Fruit fly (Drosophila melanogaster) whole organism, embryonic: Measurements from ENCODE around the gene Wdr59.
A peak's percentile ranks its signal among the peaks of the same experiment; 100 is the strongest.

Source experiments
- BEAF-32 ChIP-seq: fragments of 200-800 bp; sonication (Bioruptor generic); optimal IDR thresholded peaks from 3 replicates; lab custom pipeline; 2017; ENCODE audit warnings: missing biosample characterization, missing genetic modification characterization, mild to moderate bottlenecking, moderate library complexity, missing genetic modification reagents
- CG10654 ChIP-seq: fragments of 200-800 bp; sonication (Bioruptor generic); optimal IDR thresholded peaks from 2 replicates; lab custom pipeline; 2016; ENCODE audit warnings: missing biosample characterization, missing genetic modification characterization
- CG10979 ChIP-seq: fragments of 200-800 bp; sonication (Bioruptor generic); optimal IDR thresholded peaks from 2 replicates; lab custom pipeline; 2018; ENCODE audit warnings: missing biosample characterization, mild to moderate bottlenecking, missing genetic modification characterization, moderate library complexity
- CG12071 ChIP-seq: fragments of 200-800 bp; sonication (Bioruptor generic); optimal IDR thresholded peaks from 3 replicates; lab custom pipeline; 2018; ENCODE audit warnings: missing biosample characterization, mild to moderate bottlenecking, missing genetic modification characterization
- CG13424 ChIP-seq: fragments of 200-800 bp; sonication (Bioruptor generic); optimal IDR thresholded peaks from 2 replicates; lab custom pipeline; 2019; ENCODE audit warnings: missing biosample characterization, mild to moderate bottlenecking, missing genetic modification characterization, moderate library complexity
- CG13775 ChIP-seq: fragments of 200-800 bp; sonication (Bioruptor generic); optimal IDR thresholded peaks from 3 replicates; lab custom pipeline; 2017; ENCODE audit warnings: missing biosample characterization, mild to moderate bottlenecking, missing genetic modification characterization
- CG14710 ChIP-seq: fragments of 200-800 bp; sonication (Bioruptor generic); optimal IDR thresholded peaks from 3 replicates; lab custom pipeline; 2019; ENCODE audit warnings: missing biosample characterization, mild to moderate bottlenecking, missing genetic modification characterization, moderate library complexity
- CG14965 ChIP-seq: fragments of 200-800 bp; sonication (Bioruptor generic); optimal IDR thresholded peaks from 2 replicates; lab custom pipeline; 2016; ENCODE audit warnings: missing biosample characterization, missing genetic modification characterization, borderline replicate concordance
- CG15073 ChIP-seq: fragments of 200-800 bp; sonication (Bioruptor generic); optimal IDR thresholded peaks from 2 replicates; lab custom pipeline; 2016; ENCODE audit warnings: missing biosample characterization, missing genetic modification characterization
- CG1602 ChIP-seq: fragments of 200-800 bp; sonication (Bioruptor generic); optimal IDR thresholded peaks from 3 replicates; lab custom pipeline; 2016; ENCODE audit warnings: missing biosample characterization, missing genetic modification characterization
- CG16813 ChIP-seq: fragments of 200-800 bp; sonication (Bioruptor generic); IDR thresholded peaks from 3 replicates; pipeline ENCODE4 v1.3.6; 2022; ENCODE audit warnings: missing biosample characterization, missing genetic modification characterization; ENCODE audit not compliant: partially characterized antibody
- CG1792 ChIP-seq: fragments of 200-800 bp; sonication (Bioruptor generic); optimal IDR thresholded peaks from 2 replicates; lab custom pipeline; 2016; ENCODE audit warnings: missing biosample characterization, missing genetic modification characterization
- CG18476 ChIP-seq: fragments of 200-800 bp; sonication (Bioruptor generic); optimal IDR thresholded peaks from 2 replicates; lab custom pipeline; 2016; ENCODE audit warnings: missing biosample characterization, mild to moderate bottlenecking, missing genetic modification characterization
- CG18599 ChIP-seq: fragments of 200-800 bp; sonication (Bioruptor generic); optimal IDR thresholded peaks from 3 replicates; lab custom pipeline; 2017; ENCODE audit warnings: missing biosample characterization, missing genetic modification characterization, mild to moderate bottlenecking, moderate library complexity, missing genetic modification reagents
- CG30403 ChIP-seq: fragments of 200-800 bp; sonication (Bioruptor generic); optimal IDR thresholded peaks from 3 replicates; lab custom pipeline; 2016; ENCODE audit warnings: missing biosample characterization, missing genetic modification characterization
- CG32772 ChIP-seq: fragments of 200-800 bp; sonication (Bioruptor generic); IDR thresholded peaks from 2 replicates; pipeline ENCODE4 v1.3.6; 2022; ENCODE audit warnings: missing biosample characterization, missing genetic modification characterization
- CG6813 ChIP-seq: fragments of 200-800 bp; sonication (Bioruptor generic); optimal IDR thresholded peaks from 2 replicates; lab custom pipeline; 2017; ENCODE audit warnings: missing biosample characterization, missing genetic modification characterization, mild to moderate bottlenecking, moderate library complexity, missing genetic modification reagents
- CG7372 ChIP-seq: fragments of 200-800 bp; sonication (Bioruptor generic); IDR thresholded peaks from 2 replicates; pipeline ENCODE4 v1.3.6; 2022; ENCODE audit warnings: missing biosample characterization, missing genetic modification characterization
- CG7963 ChIP-seq: fragments of 200-800 bp; sonication (Bioruptor generic); IDR thresholded peaks from 3 replicates; pipeline ENCODE4 v1.3.6; 2022; ENCODE audit warnings: missing biosample characterization, missing genetic modification characterization; ENCODE audit not compliant: partially characterized antibody
- CG8765 ChIP-seq: fragments of 200-800 bp; sonication (Bioruptor generic); IDR thresholded peaks from 2 replicates; pipeline ENCODE4 v1.3.6; 2022; ENCODE audit warnings: missing biosample characterization, missing genetic modification characterization
- CG9215 ChIP-seq: fragments of 200-800 bp; sonication (Bioruptor generic); IDR thresholded peaks from 2 replicates; pipeline ENCODE4 v1.3.6; 2022; ENCODE audit warnings: missing biosample characterization, missing genetic modification characterization
- CG9932 ChIP-seq: fragments of 200-800 bp; sonication (Bioruptor generic); IDR thresholded peaks from 2 replicates; pipeline ENCODE4 v1.3.6; 2022; ENCODE audit warnings: missing biosample characterization, missing genetic modification characterization
- CTCF ChIP-seq: fragments of 200-800 bp; sonication (Bioruptor generic); optimal IDR thresholded peaks from 2 replicates; lab custom pipeline; 2017; ENCODE audit warnings: missing biosample characterization, mild to moderate bottlenecking, missing genetic modification characterization, moderate library complexity
- Chrac-16 ChIP-seq: fragments of 200-800 bp; sonication (Bioruptor generic); optimal IDR thresholded peaks from 3 replicates; lab custom pipeline; 2016; ENCODE audit warnings: missing biosample characterization, missing genetic modification characterization
- Deaf1 ChIP-seq: fragments of 200-800 bp; optimal IDR thresholded peaks from 3 replicates; lab custom pipeline; 2019; ENCODE audit warnings: missing biosample characterization, mild to moderate bottlenecking, missing genetic modification characterization, moderate library complexity
- Dip2 ChIP-seq: fragments of 200-800 bp; sonication (Bioruptor generic); IDR thresholded peaks from 2 replicates; pipeline ENCODE4 v1.3.6; 2022; ENCODE audit warnings: missing biosample characterization, missing genetic modification characterization
- ERR ChIP-seq: fragments of 200-800 bp; sonication (Bioruptor generic); optimal IDR thresholded peaks from 2 replicates; lab custom pipeline; 2016; ENCODE audit warnings: missing biosample characterization, missing genetic modification characterization
- Ets65A ChIP-seq: fragments of 200-800 bp; sonication (Bioruptor generic); peaks from one replicate; lab custom pipeline; 2016; ENCODE audit warnings: missing biosample characterization, missing genetic modification characterization
- GATAe ChIP-seq: fragments of 200-800 bp; sonication (Bioruptor generic); conservative IDR thresholded peaks from 2 replicates; pipeline ENCODE4 v1.3.6; 2022; ENCODE audit warnings: missing biosample characterization, missing genetic modification characterization
- Gug ChIP-seq: fragments of 200-800 bp; sonication (Bioruptor generic); IDR thresholded peaks from 4 replicates; pipeline ENCODE4 v1.3.6; 2022; ENCODE audit warnings: missing biosample characterization, missing genetic modification characterization
- Lim3 ChIP-seq: fragments of 200-800 bp; sonication (Bioruptor generic); IDR thresholded peaks from 2 replicates; pipeline ENCODE4 v1.3.6; 2022; ENCODE audit warnings: missing biosample characterization, missing genetic modification characterization
- Neu2 ChIP-seq: fragments of 200-800 bp; sonication (Bioruptor generic); optimal IDR thresholded peaks from 3 replicates; lab custom pipeline; 2016; ENCODE audit warnings: missing biosample characterization, missing genetic modification characterization, borderline replicate concordance
- Nf-YC ChIP-seq: fragments of 200-800 bp; optimal IDR thresholded peaks from 3 replicates; lab custom pipeline; 2019; ENCODE audit warnings: missing biosample characterization, mild to moderate bottlenecking, missing genetic modification characterization, moderate library complexity
- Ptx1 ChIP-seq: fragments of 200-800 bp; sonication (Bioruptor generic); IDR thresholded peaks from 2 replicates; pipeline ENCODE4 v1.3.6; 2022; ENCODE audit warnings: missing biosample characterization, missing genetic modification characterization
- Sry-β ChIP-seq: fragments of 200-800 bp; sonication (Bioruptor generic); optimal IDR thresholded peaks from 2 replicates; lab custom pipeline; 2018; ENCODE audit warnings: missing biosample characterization, mild to moderate bottlenecking, missing genetic modification characterization, moderate library complexity
- al ChIP-seq: fragments of 200-800 bp; sonication (Bioruptor generic); IDR thresholded peaks from 2 replicates; pipeline ENCODE4 v1.3.6; 2022; ENCODE audit warnings: missing biosample characterization, missing genetic modification characterization
- disco-r ChIP-seq: fragments of 200-800 bp; sonication (Bioruptor generic); optimal IDR thresholded peaks from 2 replicates; lab custom pipeline; 2016; ENCODE audit warnings: missing biosample characterization, missing genetic modification characterization
- emc ChIP-seq: fragments of 200-800 bp; sonication (Bioruptor generic); optimal IDR thresholded peaks from 2 replicates; lab custom pipeline; 2016; ENCODE audit warnings: missing biosample characterization, missing genetic modification characterization
- gcm2 ChIP-seq: fragments of 200-800 bp; sonication (Bioruptor generic); optimal IDR thresholded peaks from 2 replicates; lab custom pipeline; 2016; ENCODE audit warnings: missing biosample characterization, missing genetic modification characterization
- gem ChIP-seq: fragments of 200-800 bp; sonication (Bioruptor generic); optimal IDR thresholded peaks from 2 replicates; lab custom pipeline; 2019; ENCODE audit warnings: missing biosample characterization, mild to moderate bottlenecking, missing genetic modification characterization, moderate library complexity
- gfzf ChIP-seq: fragments of 200-800 bp; sonication (Bioruptor generic); optimal IDR thresholded peaks from 2 replicates; lab custom pipeline; 2016; ENCODE audit warnings: missing biosample characterization, mild to moderate bottlenecking, missing genetic modification characterization, moderate library complexity
- gsb ChIP-seq: fragments of 200-800 bp; sonication (Bioruptor generic); IDR thresholded peaks from 2 replicates; pipeline ENCODE4 v1.3.6; 2022; ENCODE audit warnings: missing biosample characterization, missing genetic modification characterization
- lab ChIP-seq: fragments of 200-800 bp; sonication (Bioruptor generic); optimal IDR thresholded peaks from 3 replicates; lab custom pipeline; 2017; ENCODE audit warnings: missing biosample characterization, missing genetic modification characterization, mild to moderate bottlenecking, moderate library complexity, missing genetic modification reagents
- nerfin-2 ChIP-seq: fragments of 200-800 bp; sonication (Bioruptor generic); IDR thresholded peaks from 2 replicates; pipeline ENCODE4 v1.3.6; 2022; ENCODE audit warnings: missing biosample characterization, missing genetic modification characterization; ENCODE audit not compliant: partially characterized antibody
- phol ChIP-seq: fragments of 200-800 bp; sonication (Bioruptor generic); optimal IDR thresholded peaks from 3 replicates; lab custom pipeline; 2018; ENCODE audit warnings: missing biosample characterization, mild to moderate bottlenecking, missing genetic modification characterization, moderate library complexity
- run ChIP-seq: fragments of 200-800 bp; sonication (Bioruptor generic); optimal IDR thresholded peaks from 3 replicates; lab custom pipeline; 2018; ENCODE audit warnings: missing biosample characterization, mild to moderate bottlenecking, missing genetic modification characterization
- sd ChIP-seq: fragments of 200-800 bp; sonication (Bioruptor generic); optimal IDR thresholded peaks from 3 replicates; lab custom pipeline; 2018; ENCODE audit warnings: missing biosample characterization, mild to moderate bottlenecking, missing genetic modification characterization, moderate library complexity
- sens ChIP-seq: fragments of 200-800 bp; sonication (Bioruptor generic); peaks from one replicate; lab custom pipeline; 2016; ENCODE audit warnings: missing biosample characterization, missing genetic modification characterization
- tap ChIP-seq: fragments of 200-800 bp; optimal IDR thresholded peaks from 3 replicates; lab custom pipeline; 2019; ENCODE audit warnings: missing biosample characterization, mild to moderate bottlenecking, missing genetic modification characterization, moderate library complexity
- usp ChIP-seq: fragments of >200 bp; optimal IDR thresholded peaks from 2 replicates; lab custom pipeline; 2017; ENCODE audit warnings: missing biosample characterization, missing genetic modification characterization
- vvl ChIP-seq: fragments of 200-800 bp; sonication (Bioruptor generic); IDR thresholded peaks from 2 replicates; pipeline ENCODE4 v1.3.6; 2022; ENCODE audit warnings: missing biosample characterization, missing genetic modification characterization

Gene Wdr59

DNA sequence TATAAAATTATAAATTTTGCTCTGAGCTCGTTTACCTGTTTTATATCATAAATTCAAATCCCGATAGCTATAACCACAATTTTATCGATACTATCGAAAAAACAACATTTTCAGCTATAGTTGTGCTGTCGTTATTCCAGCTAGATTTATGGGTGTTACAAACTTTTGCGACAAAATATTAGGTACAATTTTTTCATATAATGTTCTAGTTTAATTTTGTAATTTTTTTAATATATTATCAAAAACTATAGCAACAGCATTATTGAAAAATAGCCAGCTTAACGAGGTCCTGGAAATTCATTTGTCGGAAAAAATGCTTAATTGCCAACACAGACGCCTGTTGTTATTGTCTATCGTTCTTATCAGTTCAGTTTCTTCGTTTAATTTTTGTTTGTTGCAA is at the start of gene Wdr59 (continued):
- TF ChIP-seq Lim3 (GFP tag; lab: Robert Waterston, UW): no peak
- TF ChIP-seq sens: peak; percentile 80
- TF ChIP-seq CG18476: peak; percentile 39
- peak; percentile 34; the same call in 1 of the 2 replicates for TF ChIP-seq nerfin-2 (GFP tag; lab: Robert Waterston, UW)
- 0 out of 2 replicates have a peak, but pooled peaks have one; percentile 20 for TF ChIP-seq Ptx1 (GFP tag; lab: Robert Waterston, UW)
- TF ChIP-seq Neu2 (GFP tag; lab: Kevin White, UChicago): no peak
- TF ChIP-seq CG12071: no peak
- peak; percentile 32 for TF ChIP-seq CG10979 (tag; lab: Kevin White, UChicago)
- no peak for TF ChIP-seq emc (GFP tag; lab: Kevin White, UChicago)
- no peak for TF ChIP-seq CG18599 (GFP tag; lab: Kevin White, UChicago)
- no peak for TF ChIP-seq CG9215 (GFP tag; lab: Robert Waterston, UW)
- TF ChIP-seq gcm2 (GFP tag; lab: Kevin White, UChicago): no peak
- no peak for TF ChIP-seq ERR (GFP tag; lab: Kevin White, UChicago)
- TF ChIP-seq CG32772 (GFP tag; lab: Robert Waterston, UW): peak; percentile 31; the same call in 1 of the 2 replicates
- TF ChIP-seq CG15073: no peak
- peak; percentile 68 for TF ChIP-seq phol (tag; lab: Kevin White, UChicago)
- no peak for TF ChIP-seq gfzf (GFP tag; lab: Kevin White, UChicago)
- TF ChIP-seq usp (GFP tag; lab: Kevin White, UChicago): no peak
- 0 out of 3 replicates have a peak, but pooled peaks have one; percentile 48 for TF ChIP-seq CG7963 (GFP tag; lab: Robert Waterston, UW)
- 0 out of 2 replicates have a peak, but pooled peaks have one; percentile 10 for TF ChIP-seq CG7372 (GFP tag; lab: Robert Waterston, UW)
- TF ChIP-seq CG16813 (GFP tag; lab: Robert Waterston, UW): peak; percentile 65
- no peak for TF ChIP-seq CTCF (GFP tag; lab: Kevin White, UChicago)
- peak; percentile 77 for TF ChIP-seq CG14710
- peak; percentile 60; the same call in 1 of the 2 replicates for TF ChIP-seq CG9932 (GFP tag; lab: Robert Waterston, UW)
- TF ChIP-seq vvl (GFP tag; lab: Robert Waterston, UW): peak; percentile 26; the same call in 1 of the 2 replicates
- peak; percentile 26; the same call in 1 of the 2 replicates for TF ChIP-seq al (GFP tag; lab: Robert Waterston, UW)
- TF ChIP-seq GATAe: no peak
- no peak for TF ChIP-seq gsb
- TF ChIP-seq run (tag; lab: Kevin White, UChicago): no peak
- no peak for TF ChIP-seq sd (tag; lab: Kevin White, UChicago)
- no peak for TF ChIP-seq lab (GFP tag; lab: Kevin White, UChicago)
- peak; percentile 99 for TF ChIP-seq Sry-β (GFP tag; lab: Kevin White, UChicago)
- TF ChIP-seq CG1602 (GFP tag; lab: Kevin White, UChicago): peak; percentile 29
- TF ChIP-seq Dip2 (GFP tag; lab: Robert Waterston, UW): no peak
- TF ChIP-seq Ets65A (GFP tag; lab: Kevin White, UChicago): peak; percentile 55
- TF ChIP-seq CG13424 (tag; lab: Kevin White, UChicago): peak; percentile 57
- TF ChIP-seq CG13775 (GFP tag; lab: Kevin White, UChicago): peak; percentile 2
- no peak for TF ChIP-seq CG1792 (GFP tag; lab: Kevin White, UChicago)
- TF ChIP-seq CG10654 (GFP tag; lab: Kevin White, UChicago): peak; percentile 8
- TF ChIP-seq Deaf1 (tag; lab: Kevin White, UChicago): no peak
- no peak for TF ChIP-seq CG6813 (GFP tag; lab: Kevin White, UChicago)
- TF ChIP-seq tap: no peak
- TF ChIP-seq Gug (GFP tag; lab: Robert Waterston, UW): peak; percentile 22; the same call in 1 of the 4 replicates
- TF ChIP-seq CG14965 (GFP tag; lab: Kevin White, UChicago): no peak
- peak; percentile 55 for TF ChIP-seq Chrac-16 (GFP tag; lab: Kevin White, UChicago)
- no peak for TF ChIP-seq disco-r (GFP tag; lab: Kevin White, UChicago)
- TF ChIP-seq CG30403 (GFP tag; lab: Kevin White, UChicago): peak; percentile 59
- no peak for TF ChIP-seq CG8765 (GFP tag; lab: Robert Waterston, UW)
- TF ChIP-seq gem (tag; lab: Kevin White, UChicago): no peak
- TF ChIP-seq BEAF-32: peak; percentile 83
- TF ChIP-seq Nf-YC (tag; lab: Kevin White, UChicago): no peak
